Fruit fly (Drosophila melanogaster): Measurements from ENCODE around the gene CG32812.

dm6 chrX:1308444-1308843, 21.4 kb downstream of the CG32812 start:
- TF ChIP-seq vri (GFP tag; optimal IDR thresholded peaks at IDR 0.05) (no peak), net (GFP tag; optimal IDR thresholded peaks at IDR 0.05) (no peak), Hr4 (GFP tag; optimal IDR thresholded peaks at IDR 0.05) (no peak), CG6792 (GFP tag; optimal IDR thresholded peaks at IDR 0.05) (no peak), Hr38 (GFP tag; optimal IDR thresholded peaks at IDR 0.05) (no peak), fkh (GFP tag; optimal IDR thresholded peaks at IDR 0.05) (no peak), Hr39 (GFP tag; optimal IDR thresholded peaks at IDR 0.05) (no peak), CG11902 (GFP tag; optimal IDR thresholded peaks at IDR 0.05) (no peak), acj6 (GFP tag; optimal IDR thresholded peaks at IDR 0.05) (no peak), Sox102F (GFP tag; optimal IDR thresholded peaks at IDR 0.05) (no peak), svp (GFP tag) (no peak)

Measured in whole organism, prepupa.